Worm (Caenorhabditis elegans): ENCODE data around the gene T07E3.2.

DNA sequence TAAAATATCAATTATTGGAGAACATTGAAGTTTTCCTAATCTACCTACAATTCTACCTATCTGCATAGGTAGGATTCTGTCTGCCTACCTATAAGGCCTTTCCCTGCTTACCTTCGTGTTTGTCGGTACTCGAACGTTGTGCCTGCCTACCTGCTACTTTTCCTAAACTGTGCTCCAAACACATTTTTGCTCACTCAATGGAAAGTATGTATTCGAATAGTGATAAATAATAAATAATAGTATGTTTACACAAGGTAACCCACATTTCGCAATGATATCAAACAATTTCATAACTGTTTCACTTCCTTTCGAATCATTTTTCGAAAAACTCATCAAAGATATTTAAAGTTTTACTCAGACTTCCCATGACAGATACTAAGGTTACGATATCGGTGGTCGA is 33.0 kb downstream of the T07E3.2 start, which contains the start of gene F57B9.3:
- TF ChIP-seq lag-1 (GFP tag; IDR thresholded peaks at IDR 0.05) (no peak), tlf-1 (GFP tag; optimal IDR thresholded peaks at IDR 0.05) (no peak), snpc-4 (GFP tag; optimal IDR thresholded peaks at IDR 0.05) (no peak), snpc-4 (tag; optimal IDR thresholded peaks at IDR 0.05) (no peak), nfyb-1 (GFP tag; IDR thresholded peaks at IDR 0.05) (no peak), ama-1 (optimal IDR thresholded peaks at IDR 0.05) (no peak), ama-1 (GFP tag; optimal IDR thresholded peaks at IDR 0.05) (no peak), ztf-3 (GFP tag; optimal IDR thresholded peaks at IDR 0.05) (no peak), hlh-12 (tag; optimal IDR thresholded peaks at IDR 0.05) (no peak), ztf-6 (GFP tag; IDR thresholded peaks at IDR 0.05) (no peak), F10E7.11 (tag; optimal IDR thresholded peaks at IDR 0.05) (no peak), repo-1 (tag; optimal IDR thresholded peaks at IDR 0.05) (no peak)

All from whole organism, young adult.